Fruit fly (Drosophila melanogaster) whole organism, embryonic: ENCODE data around the gene Coa8.

ENCODE experiments used
- Adf1 ChIP-seq: fragments of 200-800 bp; sonication (Bioruptor generic); IDR thresholded peaks from 2 replicates; pipeline ENCODE4 v1.3.6; 2022; ENCODE audit warnings: missing biosample characterization, missing genetic modification characterization
- CG11093 ChIP-seq: fragments of 200-800 bp; sonication (Bioruptor generic); IDR thresholded peaks from 3 replicates; pipeline ENCODE4 v1.3.6; 2022; ENCODE audit warnings: missing biosample characterization, missing genetic modification characterization
- CG12659 ChIP-seq: fragments of 200-800 bp; sonication (Bioruptor generic); optimal IDR thresholded peaks from 3 replicates; lab custom pipeline; 2017; ENCODE audit warnings: mild to moderate bottlenecking, missing biosample characterization, missing genetic modification reagents, missing genetic modification characterization
- CG1602 ChIP-seq: fragments of 200-800 bp; sonication (Bioruptor generic); optimal IDR thresholded peaks from 3 replicates; lab custom pipeline; 2016; ENCODE audit warnings: missing biosample characterization, missing genetic modification characterization
- CG17802 ChIP-seq: fragments of 200-800 bp; sonication (Bioruptor generic); optimal IDR thresholded peaks from 2 replicates; lab custom pipeline; 2018; ENCODE audit warnings: missing biosample characterization, mild to moderate bottlenecking, missing genetic modification characterization, moderate library complexity
- CG1832 ChIP-seq: fragments of 200-800 bp; sonication (Bioruptor generic); optimal IDR thresholded peaks from 2 replicates; lab custom pipeline; 2017; ENCODE audit warnings: missing biosample characterization, mild to moderate bottlenecking, missing genetic modification characterization, inconsistent platforms
- CG3065 ChIP-seq: fragments of 200-800 bp; sonication (Bioruptor generic); optimal IDR thresholded peaks from 2 replicates; lab custom pipeline; 2016; ENCODE audit warnings: missing biosample characterization, missing genetic modification characterization
- CG4617 ChIP-seq: fragments of 200-800 bp; sonication (Bioruptor generic); optimal IDR thresholded peaks from 3 replicates; lab custom pipeline; 2016; ENCODE audit warnings: missing biosample characterization, missing genetic modification characterization, borderline replicate concordance
- CG6254 ChIP-seq: fragments of 200-800 bp; sonication (Bioruptor generic); optimal IDR thresholded peaks from 3 replicates; lab custom pipeline; 2017; ENCODE audit warnings: mild to moderate bottlenecking, missing biosample characterization, missing genetic modification reagents, missing genetic modification characterization
- CG6765 ChIP-seq: fragments of 200-800 bp; sonication (Bioruptor generic); optimal IDR thresholded peaks from 3 replicates; lab custom pipeline; 2017; ENCODE audit warnings: missing biosample characterization, mild to moderate bottlenecking, missing genetic modification characterization
- CG7786 ChIP-seq: fragments of 200-800 bp; sonication (Bioruptor generic); optimal IDR thresholded peaks from 2 replicates; lab custom pipeline; 2016; ENCODE audit warnings: missing biosample characterization, missing genetic modification characterization
- CG8765 ChIP-seq: fragments of 200-800 bp; sonication (Bioruptor generic); IDR thresholded peaks from 2 replicates; pipeline ENCODE4 v1.3.6; 2022; ENCODE audit warnings: missing biosample characterization, missing genetic modification characterization
- CG8924 ChIP-seq: fragments of 200-800 bp; optimal IDR thresholded peaks from 3 replicates; lab custom pipeline; 2019; ENCODE audit warnings: missing biosample characterization, mild to moderate bottlenecking, missing genetic modification characterization, moderate library complexity
- CG9797 ChIP-seq: fragments of 200-800 bp; sonication (Bioruptor generic); optimal IDR thresholded peaks from 3 replicates; lab custom pipeline; 2018; ENCODE audit warnings: missing biosample characterization, mild to moderate bottlenecking, missing genetic modification characterization
- CG9817 ChIP-seq: fragments of 200-800 bp; sonication (Bioruptor generic); optimal IDR thresholded peaks from 2 replicates; lab custom pipeline; 2018; ENCODE audit warnings: missing biosample characterization, mild to moderate bottlenecking, missing genetic modification characterization, moderate library complexity
- Chrac-16 ChIP-seq: fragments of 200-800 bp; sonication (Bioruptor generic); optimal IDR thresholded peaks from 3 replicates; lab custom pipeline; 2016; ENCODE audit warnings: missing biosample characterization, missing genetic modification characterization
- D19A ChIP-seq: fragments of 200-800 bp; optimal IDR thresholded peaks from 3 replicates; lab custom pipeline; 2019; ENCODE audit warnings: missing biosample characterization, mild to moderate bottlenecking, missing genetic modification characterization, moderate library complexity
- Dad ChIP-seq: fragments of 200-800 bp; sonication (Bioruptor generic); optimal IDR thresholded peaks from 3 replicates; lab custom pipeline; 2016; ENCODE audit warnings: missing biosample characterization, missing genetic modification characterization
- Doc2 ChIP-seq: fragments of 200-800 bp; sonication (Bioruptor generic); IDR thresholded peaks from 2 replicates; pipeline ENCODE4 v1.3.6; 2022; ENCODE audit warnings: missing biosample characterization, missing genetic modification characterization
- Dp ChIP-seq: fragments of 200-800 bp; sonication (Bioruptor generic); optimal IDR thresholded peaks from 2 replicates; lab custom pipeline; 2018; ENCODE audit warnings: missing biosample characterization, mild to moderate bottlenecking, missing genetic modification characterization, moderate library complexity
- E2f2 ChIP-seq: fragments of 200-800 bp; sonication (Bioruptor generic); IDR thresholded peaks from 2 replicates; pipeline ENCODE4 v1.3.6; 2022; ENCODE audit warnings: missing biosample characterization, missing genetic modification characterization
- GATAe ChIP-seq: fragments of 200-800 bp; sonication (Bioruptor generic); conservative IDR thresholded peaks from 2 replicates; pipeline ENCODE4 v1.3.6; 2022; ENCODE audit warnings: missing biosample characterization, missing genetic modification characterization
- Gug ChIP-seq: fragments of 200-800 bp; sonication (Bioruptor generic); IDR thresholded peaks from 4 replicates; pipeline ENCODE4 v1.3.6; 2022; ENCODE audit warnings: missing biosample characterization, missing genetic modification characterization
- MBD-R2 ChIP-seq: fragments of 200-800 bp; sonication (Bioruptor generic); IDR thresholded peaks from 2 replicates; pipeline ENCODE4 v1.3.6; 2022; ENCODE audit warnings: missing biosample characterization, missing genetic modification characterization
- MTF-1 ChIP-seq: fragments of 200-800 bp; sonication (Bioruptor generic); optimal IDR thresholded peaks from 2 replicates; lab custom pipeline; 2018; ENCODE audit warnings: missing biosample characterization, mild to moderate bottlenecking, missing genetic modification characterization, borderline replicate concordance
- Med ChIP-seq: fragments of 200-800 bp; sonication (Bioruptor generic); peaks from one replicate; lab custom pipeline; 2016; ENCODE audit warnings: missing biosample characterization, missing genetic modification characterization, mild to moderate bottlenecking, inconsistent platforms, moderate library complexity
- Myb ChIP-seq: fragments of 200-800 bp; sonication (Bioruptor generic); optimal IDR thresholded peaks from 2 replicates; lab custom pipeline; 2016; ENCODE audit warnings: missing biosample characterization, missing genetic modification characterization
- Nf-YB ChIP-seq: fragments of 200-800 bp; sonication (Bioruptor generic); optimal IDR thresholded peaks from 3 replicates; lab custom pipeline; 2019; ENCODE audit warnings: missing biosample characterization, mild to moderate bottlenecking, missing genetic modification characterization, moderate library complexity
- Sin3A ChIP-seq: fragments of >200 bp; optimal IDR thresholded peaks from 2 replicates; lab custom pipeline; 2018
- Sry-β ChIP-seq: fragments of 200-800 bp; sonication (Bioruptor generic); optimal IDR thresholded peaks from 2 replicates; lab custom pipeline; 2018; ENCODE audit warnings: missing biosample characterization, mild to moderate bottlenecking, missing genetic modification characterization, moderate library complexity
- Sry-δ ChIP-seq: fragments of 200-800 bp; sonication (Bioruptor generic); optimal IDR thresholded peaks from 2 replicates; lab custom pipeline; 2016; ENCODE audit warnings: missing biosample characterization, missing genetic modification characterization
- ash1 ChIP-seq: fragments of 200-800 bp; sonication (Bioruptor generic); optimal IDR thresholded peaks from 2 replicates; lab custom pipeline; 2018; ENCODE audit warnings: missing biosample characterization, mild to moderate bottlenecking, missing genetic modification characterization
- bsh ChIP-seq, 2 experiments: fragments of 200-800 bp; sonication (Bioruptor generic); optimal IDR thresholded peaks; 2 replicates each; lab custom pipeline; 2017 to 2018; ENCODE audit warnings: mild to moderate bottlenecking in 2 of 2, missing biosample characterization in 2 of 2, missing genetic modification characterization in 2 of 2, moderate library complexity in 1 of 2
- crol ChIP-seq: fragments of 200-800 bp; sonication (Bioruptor generic); IDR thresholded peaks from 2 replicates; pipeline ENCODE4 v1.3.6; 2022; ENCODE audit warnings: missing biosample characterization, missing genetic modification characterization
- dati ChIP-seq: fragments of 200-800 bp; sonication (Bioruptor generic); IDR thresholded peaks from 2 replicates; pipeline ENCODE4 v1.3.6; 2022; ENCODE audit warnings: missing biosample characterization, missing genetic modification characterization
- dm ChIP-seq: fragments of 200-800 bp; sonication (Bioruptor generic); optimal IDR thresholded peaks from 3 replicates; lab custom pipeline; 2016; ENCODE audit warnings: missing biosample characterization, missing genetic modification characterization
- dmrt11E ChIP-seq: fragments of 200-800 bp; sonication (Bioruptor generic); optimal IDR thresholded peaks from 3 replicates; lab custom pipeline; 2018; ENCODE audit warnings: missing biosample characterization, mild to moderate bottlenecking, missing genetic modification characterization, moderate library complexity
- gro ChIP-seq: fragments of 200-800 bp; sonication (Bioruptor generic); optimal IDR thresholded peaks from 2 replicates; lab custom pipeline; 2016; ENCODE audit warnings: missing biosample characterization, missing genetic modification characterization
- kah ChIP-seq: fragments of 200-800 bp; sonication (Bioruptor generic); optimal IDR thresholded peaks from 2 replicates; lab custom pipeline; 2018; ENCODE audit warnings: missing biosample characterization, mild to moderate bottlenecking, missing genetic modification characterization
- lov ChIP-seq, 2 experiments: fragments of 200-800 bp in 1 of 2; fragments of >200 bp in 1 of 2; sonication (Bioruptor generic) in 1 of 2; IDR thresholded peaks in 1 of 2; optimal IDR thresholded peaks in 1 of 2; 2 replicates in 1 of 2; 3 replicates in 1 of 2; pipeline versions ENCODE4 v1.3.6 to Lab custom; 2017 to 2022; ENCODE audit warnings: missing biosample characterization in 1 of 2, missing genetic modification characterization in 1 of 2
- mam ChIP-seq: fragments of 200-800 bp; sonication (Bioruptor generic); optimal IDR thresholded peaks from 3 replicates; lab custom pipeline; 2016; ENCODE audit warnings: missing biosample characterization, missing genetic modification characterization
- mirr ChIP-seq: fragments of 200-800 bp; sonication (Bioruptor generic); optimal IDR thresholded peaks from 3 replicates; lab custom pipeline; 2018; ENCODE audit warnings: missing biosample characterization, mild to moderate bottlenecking, missing genetic modification characterization
- nau ChIP-seq: fragments of 200-800 bp; sonication (Bioruptor generic); optimal IDR thresholded peaks from 3 replicates; lab custom pipeline; 2017; ENCODE audit warnings: missing biosample characterization, mild to moderate bottlenecking, missing genetic modification characterization, missing genetic modification reagents
- pho ChIP-seq: fragments of 200-800 bp; sonication (Bioruptor generic); optimal IDR thresholded peaks from 2 replicates; lab custom pipeline; 2016; ENCODE audit warnings: missing biosample characterization, missing genetic modification characterization
- phol ChIP-seq: fragments of 200-800 bp; sonication (Bioruptor generic); optimal IDR thresholded peaks from 3 replicates; lab custom pipeline; 2018; ENCODE audit warnings: missing biosample characterization, mild to moderate bottlenecking, missing genetic modification characterization, moderate library complexity
- pzg ChIP-seq: fragments of 200-800 bp; sonication (Bioruptor generic); optimal IDR thresholded peaks from 3 replicates; lab custom pipeline; 2018; ENCODE audit warnings: missing biosample characterization, mild to moderate bottlenecking, missing genetic modification characterization, moderate library complexity
- unc-4 ChIP-seq: fragments of 200-800 bp; sonication (Bioruptor generic); IDR thresholded peaks from 2 replicates; pipeline ENCODE4 v1.3.6; 2022; ENCODE audit warnings: missing biosample characterization, missing genetic modification characterization; ENCODE audit not compliant: partially characterized antibody
- vnd ChIP-seq: fragments of 200-800 bp; sonication (Bioruptor generic); IDR thresholded peaks from 3 replicates; pipeline ENCODE4 v1.3.6; 2022; ENCODE audit warnings: missing biosample characterization, missing genetic modification characterization; ENCODE audit not compliant: partially characterized antibody
- wor ChIP-seq: fragments of 200-800 bp; sonication (Bioruptor generic); IDR thresholded peaks from 2 replicates; pipeline ENCODE4 v1.3.6; 2022; ENCODE audit warnings: missing biosample characterization, missing genetic modification characterization

The Coa8 gene

dm6 chrX:1927473-1928306, 47.6 kb downstream of the Coa8 start, which contains the start of gene CG11596 (continued):
- TF ChIP-seq CG1602 = no peak
- no peak for TF ChIP-seq CG1832 (GFP tag; lab: Kevin White, UChicago)
- no peak for TF ChIP-seq Gug (GFP tag; lab: Robert Waterston, UW)
- TF ChIP-seq MTF-1 (GFP tag; lab: Kevin White, UChicago) = no peak
- no peak for TF ChIP-seq dmrt11E (tag; lab: Kevin White, UChicago)
- TF ChIP-seq Nf-YB (GFP tag; lab: Kevin White, UChicago) = no peak
- peak; percentile 1 for TF ChIP-seq CG8924 (tag; lab: Kevin White, UChicago)
- peak; percentile 28 for TF ChIP-seq MBD-R2 (GFP tag; lab: Robert Waterston, UW)
- no peak for TF ChIP-seq lov (optimal IDR thresholded peaks at IDR 0.05; lab: Kevin White, UChicago)
- TF ChIP-seq lov (GFP tag; IDR thresholded peaks at IDR 0.05; lab: Robert Waterston, UW) = no peak
- TF ChIP-seq E2f2 (GFP tag; lab: Robert Waterston, UW) = peak; percentile 91
- peak; percentile 28 for TF ChIP-seq mirr
- TF ChIP-seq Doc2 = no peak
- TF ChIP-seq CG9797 (GFP tag; lab: Kevin White, UChicago) = peak; percentile 71
- TF ChIP-seq CG17802 (tag; lab: Kevin White, UChicago) = no peak
- TF ChIP-seq dati (GFP tag; lab: Robert Waterston, UW) = no peak
- TF ChIP-seq vnd (GFP tag; lab: Robert Waterston, UW) = no peak
- peak; percentile 65 for TF ChIP-seq pzg (GFP tag; lab: Kevin White, UChicago)
- peak; percentile 8 for TF ChIP-seq phol (tag; lab: Kevin White, UChicago)
- TF ChIP-seq crol = peak; percentile 73
- TF ChIP-seq mam (GFP tag; lab: Kevin White, UChicago) = peak; percentile 13
- peak; percentile 46 for TF ChIP-seq dm
- TF ChIP-seq Sry-β (GFP tag; lab: Kevin White, UChicago) = peak; percentile 93
- no peak for TF ChIP-seq gro (GFP tag; lab: Kevin White, UChicago)
- no peak for TF ChIP-seq Dad (GFP tag; lab: Kevin White, UChicago)
- TF ChIP-seq Chrac-16 (GFP tag; lab: Kevin White, UChicago) = no peak
- no peak for TF ChIP-seq CG8765
- TF ChIP-seq CG6254 (GFP tag; lab: Kevin White, UChicago) = no peak
- TF ChIP-seq GATAe (GFP tag; lab: Robert Waterston, UW) = peak; percentile 27; the same call in 1 of the 2 replicates
- peak; percentile 55 for TF ChIP-seq Myb (GFP tag; lab: Kevin White, UChicago)
- TF ChIP-seq Sry-δ (GFP tag; lab: Kevin White, UChicago) = peak; percentile 34
- no peak for TF ChIP-seq CG6765 (GFP tag; lab: Kevin White, UChicago)
- TF ChIP-seq Adf1 (GFP tag; lab: Robert Waterston, UW) = peak; percentile 60
- no peak for TF ChIP-seq nau (GFP tag; lab: Kevin White, UChicago)
- peak; percentile 93 for TF ChIP-seq Dp (GFP tag; lab: Kevin White, UChicago)
- TF ChIP-seq wor (GFP tag; lab: Robert Waterston, UW) = no peak
- TF ChIP-seq CG3065 (GFP tag; lab: Kevin White, UChicago) = peak; percentile 3
- TF ChIP-seq ash1 (GFP tag; lab: Kevin White, UChicago) = no peak
- TF ChIP-seq CG7786 = peak; percentile 18
- no peak for TF ChIP-seq kah (GFP tag; lab: Kevin White, UChicago)
- no peak for TF ChIP-seq bsh (GFP tag; optimal IDR thresholded peaks at IDR 0.05; lab: Kevin White, UChicago)
- TF ChIP-seq CG4617 = peak; percentile 75
- TF ChIP-seq Med (GFP tag; lab: Kevin White, UChicago) = peak; percentile 72
- no peak for TF ChIP-seq D19A (tag; lab: Kevin White, UChicago)
- peak; percentile 50 for TF ChIP-seq Sin3A
- TF ChIP-seq CG11093 (GFP tag; lab: Robert Waterston, UW) = no peak
- peak; percentile 35; the same call in 1 of the 2 replicates for TF ChIP-seq unc-4 (GFP tag; lab: Robert Waterston, UW)
- TF ChIP-seq pho (GFP tag; lab: Kevin White, UChicago) = peak; percentile 20
- TF ChIP-seq CG12659 (GFP tag; lab: Kevin White, UChicago) = peak; percentile 23
- TF ChIP-seq CG9817 (tag; lab: Kevin White, UChicago) = no peak
